Worm (Caenorhabditis elegans) whole organism, young adult: ENCODE measurements around the gene T27A8.7.

Experiments
- B0019.2 ChIP-seq: fragments of 200-800 bp; sonication (Bioruptor generic); conservative IDR thresholded peaks from 2 replicates; pipeline ENCODE4 v1.3.6; 2022; ENCODE audit warnings: missing genetic modification reagents, missing genetic modification characterization, missing compliant biosample characterization
- F33H1.4 ChIP-seq: fragments of 200-800 bp; sonication (Bioruptor generic); IDR thresholded peaks from 2 replicates; pipeline ENCODE4 v1.3.6; 2022; ENCODE audit warnings: missing genetic modification reagents, missing genetic modification characterization, missing compliant biosample characterization
- F37B4.10 ChIP-seq: fragments of 200-800 bp; sonication (Bioruptor generic); IDR thresholded peaks from 2 replicates; pipeline ENCODE4 v1.3.6; 2022; ENCODE audit warnings: missing genetic modification characterization, missing compliant biosample characterization
- F39B2.1 ChIP-seq: fragments of 200-800 bp; sonication (Bioruptor generic); IDR thresholded peaks from 2 replicates; pipeline ENCODE4 v1.3.6; 2022; ENCODE audit warnings: missing genetic modification reagents, missing genetic modification characterization, missing compliant biosample characterization
- F57A8.1 ChIP-seq: fragments of 200-800 bp; sonication (Bioruptor generic); optimal IDR thresholded peaks from 2 replicates; lab custom pipeline; 2018; ENCODE audit warnings: mild to moderate bottlenecking, missing genetic modification characterization, moderate library complexity, missing compliant biosample characterization
- Y53G8AR.9 ChIP-seq: fragments of 200-800 bp; sonication (Bioruptor generic); conservative IDR thresholded peaks from 2 replicates; pipeline ENCODE4 v1.3.6; 2022; ENCODE audit warnings: missing genetic modification reagents, missing genetic modification characterization, missing compliant biosample characterization
- Y56A3A.18 ChIP-seq: fragments of 200-800 bp; sonication (Bioruptor generic); IDR thresholded peaks from 2 replicates; pipeline ENCODE4 v1.3.6; 2022; ENCODE audit warnings: missing genetic modification reagents, missing genetic modification characterization, missing compliant biosample characterization
- Y67H2A.10 ChIP-seq: fragments of 200-800 bp; sonication (Bioruptor generic); conservative IDR thresholded peaks from 2 replicates; pipeline ENCODE4 v1.3.6; 2022; ENCODE audit warnings: missing genetic modification reagents, missing genetic modification characterization, missing compliant biosample characterization
- akir-1 ChIP-seq: fragments of 200-800 bp; sonication (Bioruptor generic); optimal IDR thresholded peaks from 2 replicates; lab custom pipeline; 2018; ENCODE audit warnings: mild to moderate bottlenecking, missing genetic modification characterization, moderate library complexity, missing compliant biosample characterization
- aptf-2 ChIP-seq: fragments of 200-800 bp; sonication (Bioruptor generic); conservative IDR thresholded peaks from 2 replicates; pipeline ENCODE4 v1.3.6; 2022; ENCODE audit warnings: missing genetic modification reagents, missing genetic modification characterization, missing compliant biosample characterization
- atf-7 ChIP-seq: sonication (generic microtip); optimal IDR thresholded peaks from 2 replicates; lab custom pipeline; 2017; ENCODE audit warnings: mild to moderate bottlenecking, missing genetic modification characterization, missing compliant biosample characterization
- athp-1 ChIP-seq: sonication (generic microtip); optimal IDR thresholded peaks from 2 replicates; lab custom pipeline; 2017; ENCODE audit warnings: mild to moderate bottlenecking, missing genetic modification characterization, missing compliant biosample characterization
- attf-6 ChIP-seq: fragments of 200-800 bp; sonication (Bioruptor generic); IDR thresholded peaks from 2 replicates; pipeline ENCODE4 v1.3.6; 2022; ENCODE audit warnings: missing genetic modification reagents, missing genetic modification characterization, missing compliant biosample characterization
- cebp-1 ChIP-seq, 2 experiments: fragments of 200-800 bp in 1 of 2; sonication (Bioruptor generic) in 1 of 2; sonication (generic microtip) in 1 of 2; IDR thresholded peaks in 1 of 2; optimal IDR thresholded peaks in 1 of 2; 2 replicates each; pipeline versions ENCODE4 v1.3.6 to Lab custom; 2017 to 2022; ENCODE audit warnings: missing compliant biosample characterization in 2 of 2, missing genetic modification characterization in 2 of 2, mild to moderate bottlenecking in 1 of 2, missing genetic modification reagents in 1 of 2, moderate library complexity in 1 of 2
- ceh-27 ChIP-seq: fragments of 200-800 bp; sonication (Bioruptor generic); optimal IDR thresholded peaks from 2 replicates; lab custom pipeline; 2018; ENCODE audit warnings: mild to moderate bottlenecking, missing genetic modification characterization, moderate library complexity, missing compliant biosample characterization
- ceh-91 ChIP-seq: fragments of 200-800 bp; sonication (Bioruptor generic); IDR thresholded peaks from 2 replicates; pipeline ENCODE4 v1.3.6; 2022; ENCODE audit warnings: missing genetic modification reagents, missing genetic modification characterization, missing compliant biosample characterization
- die-1 ChIP-seq: sonication (generic microtip); optimal IDR thresholded peaks from 2 replicates; lab custom pipeline; 2016; ENCODE audit warnings: missing genotype, mild to moderate bottlenecking, missing genetic modification characterization, missing compliant biosample characterization
- dox-1 ChIP-seq: fragments of 200-800 bp; sonication (Bioruptor generic); IDR thresholded peaks from 2 replicates; pipeline ENCODE4 v1.3.6; 2022; ENCODE audit warnings: missing genetic modification reagents, missing genetic modification characterization, missing compliant biosample characterization
- egrh-3 ChIP-seq: fragments of 200-800 bp; sonication (Bioruptor generic); IDR thresholded peaks from 2 replicates; pipeline ENCODE4 v1.3.6; 2022; ENCODE audit warnings: missing genetic modification reagents, missing genetic modification characterization, missing compliant biosample characterization
- ekl-4 ChIP-seq: fragments of 200-800 bp; sonication (Bioruptor generic); IDR thresholded peaks from 2 replicates; pipeline ENCODE4 v1.3.6; 2022; ENCODE audit warnings: missing genetic modification reagents, missing genetic modification characterization, missing compliant biosample characterization
- ets-4 ChIP-seq: fragments of 200-800 bp; sonication (Bioruptor generic); optimal IDR thresholded peaks from 2 replicates; lab custom pipeline; 2018; ENCODE audit warnings: mild to moderate bottlenecking, missing genetic modification characterization, missing compliant biosample characterization
- hlh-12 ChIP-seq: sonication (generic microtip); optimal IDR thresholded peaks from 2 replicates; lab custom pipeline; 2016; ENCODE audit warnings: missing genetic modification characterization, missing compliant biosample characterization
- hrde-1 ChIP-seq: sonication (generic microtip); optimal IDR thresholded peaks from 2 replicates; lab custom pipeline; 2016; ENCODE audit warnings: missing genetic modification characterization, mild to moderate bottlenecking, missing compliant biosample characterization, moderate library complexity, missing genotype, missing genetic modification reagents, borderline replicate concordance
- lag-1 ChIP-seq: fragments of 200-800 bp; sonication (Bioruptor generic); IDR thresholded peaks from 2 replicates; pipeline ENCODE4 v1.3.6; 2022; ENCODE audit warnings: missing genetic modification reagents, missing genetic modification characterization, missing compliant biosample characterization
- let-526 ChIP-seq: fragments of 200-800 bp; sonication (Bioruptor generic); IDR thresholded peaks from 2 replicates; pipeline ENCODE4 v1.3.6; 2022; ENCODE audit warnings: missing genetic modification reagents, missing genetic modification characterization, missing compliant biosample characterization
- let-607 ChIP-seq, 2 experiments: fragments of 200-800 bp in 1 of 2; sonication (Bioruptor generic) in 1 of 2; sonication (generic microtip) in 1 of 2; optimal IDR thresholded peaks; 2 replicates each; lab custom pipeline; 2016 to 2018; ENCODE audit warnings: mild to moderate bottlenecking in 2 of 2, missing compliant biosample characterization in 2 of 2, missing genetic modification characterization in 2 of 2, moderate library complexity in 2 of 2, missing genotype in 1 of 2
- lin-26 ChIP-seq: fragments of 200-800 bp; sonication (Bioruptor generic); IDR thresholded peaks from 2 replicates; pipeline ENCODE4 v1.3.6; 2022; ENCODE audit warnings: missing genetic modification reagents, missing genetic modification characterization, missing compliant biosample characterization
- lin-40 ChIP-seq: sonication (generic microtip); optimal IDR thresholded peaks from 2 replicates; lab custom pipeline; 2016; ENCODE audit warnings: missing genetic modification characterization, mild to moderate bottlenecking, missing compliant biosample characterization, missing genotype, missing genetic modification reagents
- lin-54 ChIP-seq: fragments of 200-800 bp; sonication (Bioruptor generic); optimal IDR thresholded peaks from 2 replicates; lab custom pipeline; 2018; ENCODE audit warnings: mild to moderate bottlenecking, missing genetic modification characterization, missing compliant biosample characterization
- lsl-1 ChIP-seq: fragments of 200-800 bp; sonication (Bioruptor generic); optimal IDR thresholded peaks from 2 replicates; lab custom pipeline; 2018; ENCODE audit warnings: mild to moderate bottlenecking, missing genetic modification characterization, moderate library complexity, missing compliant biosample characterization
- madf-3 ChIP-seq: fragments of 200-800 bp; sonication (Bioruptor generic); IDR thresholded peaks from 2 replicates; pipeline ENCODE4 v1.3.6; 2022; ENCODE audit warnings: missing genetic modification reagents, missing genetic modification characterization, missing compliant biosample characterization
- madf-8 ChIP-seq: fragments of 200-800 bp; sonication (Bioruptor generic); conservative IDR thresholded peaks from 2 replicates; pipeline ENCODE4 v1.3.6; 2022; ENCODE audit warnings: missing genetic modification reagents, missing genetic modification characterization, missing compliant biosample characterization
- mxl-1 ChIP-seq: sonication (generic microtip); optimal IDR thresholded peaks from 2 replicates; lab custom pipeline; 2016; ENCODE audit warnings: missing genetic modification characterization, missing compliant biosample characterization
- nfya-1 ChIP-seq: sonication (generic microtip); optimal IDR thresholded peaks from 2 replicates; lab custom pipeline; 2017; ENCODE audit warnings: antibody characterized with exemption, missing compliant biosample characterization, missing genetic modification characterization, borderline replicate concordance; ENCODE audit not compliant: insufficient read depth
- nfyb-1 ChIP-seq: fragments of 200-800 bp; sonication (Bioruptor generic); IDR thresholded peaks from 2 replicates; pipeline ENCODE4 v1.3.6; 2022; ENCODE audit warnings: missing genetic modification reagents, missing genetic modification characterization, missing compliant biosample characterization
- nhr-179 ChIP-seq: sonication (generic microtip); optimal IDR thresholded peaks from 2 replicates; lab custom pipeline; 2016; ENCODE audit warnings: mild to moderate bottlenecking, missing genetic modification characterization, missing compliant biosample characterization
- nhr-80 ChIP-seq: sonication (generic microtip); optimal IDR thresholded peaks from 2 replicates; lab custom pipeline; 2016; ENCODE audit warnings: missing genetic modification characterization, missing compliant biosample characterization
- pbrm-1 ChIP-seq: fragments of 200-800 bp; sonication (Bioruptor generic); IDR thresholded peaks from 2 replicates; pipeline ENCODE4 v1.3.6; 2022; ENCODE audit warnings: missing genetic modification reagents, missing genetic modification characterization, missing compliant biosample characterization
- rcor-1 ChIP-seq: fragments of 200-800 bp; sonication (Bioruptor generic); IDR thresholded peaks from 2 replicates; pipeline ENCODE4 v1.3.6; 2022; ENCODE audit warnings: missing genetic modification reagents, missing genetic modification characterization, missing compliant biosample characterization
- repo-1 ChIP-seq: sonication (generic microtip); optimal IDR thresholded peaks from 2 replicates; lab custom pipeline; 2017; ENCODE audit warnings: mild to moderate bottlenecking, missing genetic modification characterization, missing compliant biosample characterization
- snpc-4 ChIP-seq, 5 experiments: fragments of 150-350 bp in 1 of 5; sonication (generic microtip) in 4 of 5; optimal IDR thresholded peaks; 2 replicates each; lab custom pipeline; 2014 to 2018; ENCODE audit warnings: missing genetic modification characterization in 5 of 5, missing biosample characterization in 3 of 5, antibody characterized with exemption in 2 of 5, mild to moderate bottlenecking in 2 of 5, missing compliant biosample characterization in 2 of 5, missing genotype in 2 of 5, moderate library complexity in 2 of 5, missing genetic modification reagents in 1 of 5
- somi-1 ChIP-seq: fragments of 200-800 bp; sonication (Bioruptor generic); optimal IDR thresholded peaks from 2 replicates; lab custom pipeline; 2018; ENCODE audit warnings: mild to moderate bottlenecking, missing genetic modification characterization, missing compliant biosample characterization
- unc-62 ChIP-seq: fragments of 150-350 bp; optimal IDR thresholded peaks from 2 replicates; lab custom pipeline; 2014; ENCODE audit warnings: missing biosample characterization, missing genetic modification reagents, missing genetic modification characterization
- xnd-1 ChIP-seq: sonication (generic microtip); optimal IDR thresholded peaks from 2 replicates; lab custom pipeline; 2016; ENCODE audit warnings: missing genotype, missing genetic modification reagents, missing genetic modification characterization, missing compliant biosample characterization
- zim-3 ChIP-seq: sonication (generic microtip); optimal IDR thresholded peaks from 2 replicates; lab custom pipeline; 2017; ENCODE audit warnings: mild to moderate bottlenecking, missing genetic modification characterization, moderate library complexity, missing compliant biosample characterization
- ztf-18 ChIP-seq: sonication (generic microtip); optimal IDR thresholded peaks from 2 replicates; lab custom pipeline; 2016; ENCODE audit warnings: missing genotype, mild to moderate bottlenecking, missing genetic modification characterization, missing compliant biosample characterization
- ztf-25 ChIP-seq: fragments of 200-800 bp; sonication (Bioruptor generic); IDR thresholded peaks from 2 replicates; pipeline ENCODE4 v1.3.6; 2022; ENCODE audit warnings: missing genetic modification reagents, missing genetic modification characterization, missing compliant biosample characterization

The T27A8.7 gene

DNA sequence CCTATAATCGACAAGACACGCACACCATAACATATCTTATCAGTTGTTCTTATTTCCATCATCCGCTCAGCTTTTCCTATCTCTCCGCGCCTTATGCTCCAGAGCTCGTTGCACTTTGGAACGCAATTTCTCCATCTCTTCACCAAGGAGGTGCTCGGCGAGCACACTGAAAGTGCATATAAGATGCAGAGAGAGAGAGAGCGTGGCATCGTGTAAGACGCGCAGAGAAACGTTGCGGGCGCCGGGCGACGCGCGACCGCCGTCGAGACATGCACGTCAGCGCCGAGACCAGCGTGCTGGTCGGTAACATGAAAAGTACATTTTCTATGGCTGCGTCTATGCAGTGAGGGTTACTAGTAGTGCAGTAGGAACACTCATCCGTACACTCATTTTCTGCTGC lies 30.8 kb upstream of the T27A8.7 start:
- TF ChIP-seq pbrm-1 (GFP tag; lab: Robert Waterston, UW) = no peak
- peak in 1 of 2 experiments; percentile 61 for TF ChIP-seq let-607 (tag; optimal IDR thresholded peaks at IDR 0.05; lab: Kevin White, UChicago)
- TF ChIP-seq lin-54 (GFP tag; lab: Kevin White, UChicago) = peak; percentile 10
- peak; percentile 58 for TF ChIP-seq akir-1 (GFP tag; lab: Kevin White, UChicago)
- TF ChIP-seq madf-3 (GFP tag; lab: Robert Waterston, UW) = no peak
- peak; percentile 85 for TF ChIP-seq nhr-80 (tag; lab: Kevin White, UChicago)
- TF ChIP-seq ets-4 (GFP tag; lab: Kevin White, UChicago) = peak; percentile 6
- no peak for TF ChIP-seq ceh-91
- no peak for TF ChIP-seq nhr-179 (tag; lab: Kevin White, UChicago)
- TF ChIP-seq cebp-1 (GFP tag; IDR thresholded peaks at IDR 0.05; lab: Robert Waterston, UW) = 0 out of 2 replicates have a peak, but pooled peaks have one; percentile 28
- TF ChIP-seq cebp-1 (tag; optimal IDR thresholded peaks at IDR 0.05; lab: Kevin White, UChicago) = peak; percentile 79
- no peak for TF ChIP-seq lag-1
- TF ChIP-seq repo-1 = peak; percentile 49
- no peak for TF ChIP-seq ztf-25 (GFP tag; lab: Robert Waterston, UW)
- TF ChIP-seq zim-3 (tag; lab: Kevin White, UChicago) = no peak
- TF ChIP-seq F57A8.1 (GFP tag; lab: Kevin White, UChicago) = peak; percentile 32
- peak; percentile 59 for TF ChIP-seq ceh-27 (GFP tag; lab: Kevin White, UChicago)
- peak; percentile 37 for TF ChIP-seq ztf-18
- TF ChIP-seq rcor-1 (GFP tag; lab: Robert Waterston, UW) = 0 out of 2 replicates have a peak, but pooled peaks have one; percentile 11
- peak; percentile 62 for TF ChIP-seq snpc-4 (GFP tag; optimal IDR thresholded peaks at IDR 0.05; lab: Kevin White, UChicago)
- TF ChIP-seq snpc-4 (tag; optimal IDR thresholded peaks at IDR 0.05; lab: Kevin White, UChicago) = peak; percentile 67 to 91 (median 82)
- TF ChIP-seq F37B4.10 (GFP tag; lab: Robert Waterston, UW) = no peak
- TF ChIP-seq xnd-1 (tag; lab: Kevin White, UChicago) = no peak
- no peak for TF ChIP-seq mxl-1
- TF ChIP-seq nfyb-1 = peak; percentile 82
- TF ChIP-seq Y67H2A.10 (GFP tag; lab: Robert Waterston, UW) = no peak
- 0 out of 2 replicates have a peak, but pooled peaks have one; percentile 46 for TF ChIP-seq ekl-4
- TF ChIP-seq atf-7 = peak; percentile 85
- peak; percentile 67 for TF ChIP-seq lin-40 (tag; lab: Kevin White, UChicago)
- TF ChIP-seq F33H1.4 (GFP tag; lab: Robert Waterston, UW) = no peak
- peak; percentile 83; the same call in 1 of the 2 replicates for TF ChIP-seq dox-1
- no peak for TF ChIP-seq nfya-1
- no peak for TF ChIP-seq die-1 (tag; lab: Kevin White, UChicago)
- peak; percentile 39 for TF ChIP-seq somi-1 (GFP tag; lab: Kevin White, UChicago)
- no peak for TF ChIP-seq B0019.2 (GFP tag; lab: Robert Waterston, UW)
- TF ChIP-seq lin-26 (GFP tag; lab: Robert Waterston, UW) = no peak
- TF ChIP-seq unc-62 (GFP tag; lab: Kevin White, UChicago) = no peak
- TF ChIP-seq hrde-1 (tag; lab: Kevin White, UChicago) = no peak
- TF ChIP-seq lsl-1 (GFP tag; lab: Kevin White, UChicago) = no peak
- TF ChIP-seq F39B2.1 = no peak
- peak; percentile 57; the same call in 1 of the 2 replicates for TF ChIP-seq egrh-3 (GFP tag; lab: Robert Waterston, UW)
- TF ChIP-seq attf-6 (GFP tag; lab: Robert Waterston, UW) = no peak
- no peak for TF ChIP-seq madf-8 (GFP tag; lab: Robert Waterston, UW)
- TF ChIP-seq Y56A3A.18 (GFP tag; lab: Robert Waterston, UW) = peak; percentile 72; the same call in 1 of the 2 replicates
- TF ChIP-seq hlh-12 (tag; lab: Kevin White, UChicago) = no peak
- TF ChIP-seq aptf-2 = no peak
- peak; percentile 65; the same call in 1 of the 2 replicates for TF ChIP-seq Y53G8AR.9 (GFP tag; lab: Robert Waterston, UW)
- TF ChIP-seq let-526 (GFP tag; lab: Robert Waterston, UW) = no peak; the same call in 1 of the 2 replicates
- TF ChIP-seq athp-1 (tag; lab: Kevin White, UChicago) = no peak
